Worm (Caenorhabditis elegans): Measurements from ENCODE around the gene uroc-1.

DNA sequence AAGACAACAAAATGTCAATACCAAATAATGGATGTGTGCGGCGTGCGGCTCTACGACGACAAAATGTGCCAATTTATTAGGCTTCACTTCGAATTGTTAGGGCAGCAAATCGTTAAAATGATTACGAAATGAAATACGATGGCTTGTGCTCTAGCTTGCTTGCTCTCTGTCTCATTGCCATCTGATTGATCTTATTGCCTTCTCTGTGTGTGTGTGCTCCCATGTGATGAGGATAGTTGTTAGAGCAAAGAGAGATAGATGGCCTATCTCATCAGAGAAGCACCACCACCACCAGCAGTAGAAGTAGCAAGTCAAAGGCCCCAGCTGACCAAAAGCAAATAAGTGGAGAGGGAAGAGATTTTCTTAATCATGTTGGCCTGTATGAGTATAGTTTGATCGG is 46.1 kb downstream of the uroc-1 start:
- TF ChIP-seq mep-1 (tag; optimal IDR thresholded peaks at IDR 0.05), result no peak
- TF ChIP-seq lsy-2 (tag; optimal IDR thresholded peaks at IDR 0.05), result no peak
